Worm (Caenorhabditis elegans): ENCODE measurements around the gene pcf-11.

Gene pcf-11

ce11 chrIII:4998956-4999425 lies 25.7 kb upstream of the pcf-11 start, which contains the start of gene smcr-8:
smcr-8 (plus strand) TSS chrIII:4999375.
- TF ChIP-seq mes-2 (tag; optimal IDR thresholded peaks at IDR 0.05; ENCODE audit: poor library complexity, severe bottlenecking) (peak; percentile 74), tra-1 (GFP tag; IDR thresholded peaks at IDR 0.05) (0 out of 2 replicates have a peak, but pooled peaks have one; percentile 30), lsy-2 (tag; optimal IDR thresholded peaks at IDR 0.05) (peak in 1 of 2 experiments; percentile 2), lin-1 (GFP tag; IDR thresholded peaks at IDR 0.05) (no peak), unc-130 (GFP tag; optimal IDR thresholded peaks at IDR 0.05) (peak; percentile 88), hif-1 (tag; optimal IDR thresholded peaks at IDR 0.05) (peak in 1 of 2 experiments; percentile 44), arid-1 (GFP tag; conservative IDR thresholded peaks at IDR 0.05) (no peak), Y48G9A.11 (GFP tag; IDR thresholded peaks at IDR 0.05) (0 out of 2 replicates have a peak, but pooled peaks have one; percentile 30), lim-7 (GFP tag; IDR thresholded peaks at IDR 0.05) (no peak), dpl-1 (GFP tag; optimal IDR thresholded peaks at IDR 0.05) (peak; percentile 4)

- TF ChIP-seq nhr-41 (GFP tag; IDR thresholded peaks at IDR 0.05) (no peak), set-16 (GFP tag; IDR thresholded peaks at IDR 0.05) (no peak)
Observed at ce11 chrIII:5002231-5002630, 22.5 kb upstream of the pcf-11 start, which contains the start of gene R144.10. R144.10 (minus strand) TSS chrIII:5002331.

ce11 chrIII:5004621-5005020 lies 20.1 kb upstream of the pcf-11 start, which contains the start of gene R144.6:
R144.6 (minus strand) TSS chrIII:5004721.
- TF ChIP-seq F49E8.2 (tag; optimal IDR thresholded peaks at IDR 0.05; ENCODE audit: borderline replicate concordance) (no peak), tra-1 (GFP tag; IDR thresholded peaks at IDR 0.05) (no peak), gei-8 (GFP tag; optimal IDR thresholded peaks at IDR 0.05) (no peak), zip-2 (tag; optimal IDR thresholded peaks at IDR 0.05) (no peak), saeg-2 (GFP tag; IDR thresholded peaks at IDR 0.05) (no peak), F26F4.8 (GFP tag; conservative IDR thresholded peaks at IDR 0.05) (no peak), spr-3 (GFP tag; optimal IDR thresholded peaks at IDR 0.05) (no peak), F10B5.3 (tag; optimal IDR thresholded peaks at IDR 0.05) (no peak), lin-38 (GFP tag; IDR thresholded peaks at IDR 0.05) (no peak), ceh-62 (tag; optimal IDR thresholded peaks at IDR 0.05) (no peak), nhr-111 (GFP tag; optimal IDR thresholded peaks at IDR 0.05) (no peak), unc-39 (tag; optimal IDR thresholded peaks at IDR 0.05) (no peak), nhr-28 (tag; optimal IDR thresholded peaks at IDR 0.05) (no peak), ztf-7 (tag; optimal IDR thresholded peaks at IDR 0.05) (no peak), nhr-237 (tag; optimal IDR thresholded peaks at IDR 0.05) (no peak), mxl-2 (GFP tag; conservative IDR thresholded peaks at IDR 0.05) (no peak), mxl-3 (GFP tag; optimal IDR thresholded peaks at IDR 0.05) (no peak), vab-7 (GFP tag; IDR thresholded peaks at IDR 0.05) (no peak), daf-12 (tag; optimal IDR thresholded peaks at IDR 0.05) (no peak), nhr-48 (tag; optimal IDR thresholded peaks at IDR 0.05) (no peak)

DNA sequence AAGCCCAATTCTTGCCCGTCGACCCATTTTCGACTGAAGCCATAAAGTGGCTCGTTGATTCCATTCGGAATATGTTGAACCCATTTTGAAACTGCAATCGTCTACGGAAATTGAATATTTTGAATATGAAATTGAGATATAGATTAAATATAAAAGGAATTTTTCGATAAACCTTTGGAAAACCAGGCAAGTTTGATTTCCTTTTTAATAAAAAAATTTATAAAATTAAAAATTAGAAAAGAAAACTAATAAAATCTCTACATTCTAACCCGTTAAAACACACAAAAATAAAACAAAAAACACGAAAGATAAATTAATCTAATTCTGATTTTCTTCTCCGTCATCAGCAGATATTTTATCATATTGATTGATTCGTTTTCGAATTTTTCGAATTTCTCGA lies 17.8 kb upstream of the pcf-11 start, which contains the start of gene R144.12:
Gene R144.12, minus strand, starts transcription at position 101 of the 400 bp plus-strand sequence.
- TF ChIP-seq unc-62 (GFP tag; optimal IDR thresholded peaks at IDR 0.05 in 1 of 2) (no peak), unc-62 (tag; optimal IDR thresholded peaks at IDR 0.05) (no peak), daf-12 (tag; optimal IDR thresholded peaks at IDR 0.05) (no peak), lin-13 (GFP tag; optimal IDR thresholded peaks at IDR 0.05) (no peak), nhr-111 (GFP tag; optimal IDR thresholded peaks at IDR 0.05) (no peak)

- TF ChIP-seq lim-7 (GFP tag; IDR thresholded peaks at IDR 0.05) (no peak), nhr-25 (tag; optimal IDR thresholded peaks at IDR 0.05; ENCODE audit: borderline replicate concordance, insufficient read depth) (no peak), madf-5 (GFP tag; IDR thresholded peaks at IDR 0.05) (no peak), mxl-2 (GFP tag; conservative IDR thresholded peaks at IDR 0.05) (no peak), zip-11 (GFP tag; IDR thresholded peaks at IDR 0.05) (no peak), set-16 (GFP tag; IDR thresholded peaks at IDR 0.05) (no peak)
Observed at ce11 chrIII:5008730-5009129, 16.0 kb upstream of the pcf-11 start, which contains the start of gene R144.11. R144.11 (minus strand) TSS chrIII:5008830.

Measured in whole organism, L4 larva.